Comparison of ENCODE assay signal across 1 worm cellular context in genomic region chrX:3694172-3694571, ce11.
TF ChIP-seq lines count a peak whose summit lies in the region.

No protein-coding gene starts in this region.

TF ChIP-seq in whole organism, L4 larva, 104 proteins besides CTCF, POLR2A, EP300 and RAD21 (continued from another document):
- TF ChIP-seq hlh-11 (tag; optimal IDR thresholded peaks at IDR 0.05; lab: Kevin White, UChicago) (peak; percentile 49), zfp-2 (tag; optimal IDR thresholded peaks at IDR 0.05; lab: Kevin White, UChicago) (no peak), D1046.2 (GFP tag; IDR thresholded peaks at IDR 0.05; lab: Robert Waterston, UW) (no peak), ceh-82 (tag; optimal IDR thresholded peaks at IDR 0.05; lab: Kevin White, UChicago) (no peak), attf-4 (tag; optimal IDR thresholded peaks at IDR 0.05; lab: Kevin White, UChicago) (no peak), fos-1 (tag; optimal IDR thresholded peaks at IDR 0.05; lab: Kevin White, UChicago) (no peak), pha-4 (GFP tag; IDR thresholded peaks at IDR 0.05; lab: Robert Waterston, UW) (no peak), pha-4 (tag; optimal IDR thresholded peaks at IDR 0.05; lab: Kevin White, UChicago) (no peak), zip-11 (GFP tag; IDR thresholded peaks at IDR 0.05; lab: Robert Waterston, UW) (no peak), nhr-111 (GFP tag; optimal IDR thresholded peaks at IDR 0.05; lab: Kevin White, UChicago) (no peak), daf-19 (GFP tag; conservative IDR thresholded peaks at IDR 0.05; lab: Robert Waterston, UW) (no peak), snpc-4 (tag; optimal IDR thresholded peaks at IDR 0.05; lab: Kevin White, UChicago) (no peak), lin-15B (tag; optimal IDR thresholded peaks at IDR 0.05; lab: Kevin White, UChicago) (no peak), vab-7 (GFP tag; IDR thresholded peaks at IDR 0.05; lab: Robert Waterston, UW) (peak; percentile 58; the same call in 1 of the 2 replicates), ZK546.5 (tag; optimal IDR thresholded peaks at IDR 0.05; lab: Kevin White, UChicago) (no peak), nhr-48 (tag; optimal IDR thresholded peaks at IDR 0.05; lab: Kevin White, UChicago) (no peak), lin-13 (GFP tag; optimal IDR thresholded peaks at IDR 0.05; lab: Kevin White, UChicago) (no peak), hlh-30 (tag; optimal IDR thresholded peaks at IDR 0.05; lab: Kevin White, UChicago; ENCODE audit: insufficient read depth) (peak; percentile 78), ceh-28 (tag; optimal IDR thresholded peaks at IDR 0.05; lab: Kevin White, UChicago) (no peak), skn-1 (tag; optimal IDR thresholded peaks at IDR 0.05; lab: Kevin White, UChicago) (no peak), nhr-237 (tag; optimal IDR thresholded peaks at IDR 0.05; lab: Kevin White, UChicago) (no peak), Y48G9A.11 (GFP tag; IDR thresholded peaks at IDR 0.05; lab: Robert Waterston, UW) (no peak), ZK337.2 (GFP tag; IDR thresholded peaks at IDR 0.05; lab: Robert Waterston, UW) (no peak), F37D6.2 (tag; optimal IDR thresholded peaks at IDR 0.05; lab: Kevin White, UChicago) (peak; percentile 54), F26F4.8 (GFP tag; conservative IDR thresholded peaks at IDR 0.05; lab: Robert Waterston, UW) (no peak), tag-97 (GFP tag; IDR thresholded peaks at IDR 0.05; lab: Robert Waterston, UW) (no peak), ces-1 (GFP tag; optimal IDR thresholded peaks at IDR 0.05; lab: Kevin White, UChicago) (no peak), jun-1 (tag; optimal IDR thresholded peaks at IDR 0.05; lab: Kevin White, UChicago) (no peak), nhr-102 (tag; optimal IDR thresholded peaks at IDR 0.05; lab: Kevin White, UChicago) (no peak), ceh-32 (tag; optimal IDR thresholded peaks at IDR 0.05; lab: Kevin White, UChicago; ENCODE audit: poor library complexity) (no peak), Y105C5A.15 (GFP tag; IDR thresholded peaks at IDR 0.05; lab: Robert Waterston, UW) (no peak), nhr-25 (tag; optimal IDR thresholded peaks at IDR 0.05; lab: Kevin White, UChicago; ENCODE audit: borderline replicate concordance, insufficient read depth) (no peak), Y5F2A.4 (GFP tag; optimal IDR thresholded peaks at IDR 0.05; lab: Kevin White, UChicago) (no peak), aha-1 (tag; lab: Kevin White, UChicago) (peak; percentile 99), dmd-8 (GFP tag; IDR thresholded peaks at IDR 0.05; lab: Robert Waterston, UW) (0 out of 2 replicates have a peak, but pooled peaks have one; percentile 50), egl-27 (tag; optimal IDR thresholded peaks at IDR 0.05; lab: Kevin White, UChicago) (no peak), F10B5.3 (tag; optimal IDR thresholded peaks at IDR 0.05; lab: Kevin White, UChicago) (no peak), ceh-62 (tag; optimal IDR thresholded peaks at IDR 0.05; lab: Kevin White, UChicago) (no peak), daf-8 (GFP tag; IDR thresholded peaks at IDR 0.05; lab: Robert Waterston, UW) (no peak)
